Worm (Caenorhabditis elegans) whole organism, young adult: Measurements from ENCODE around the gene C45B2.6.

Experiments
- Y53G8AR.9 ChIP-seq: fragments of 200-800 bp; sonication (Bioruptor generic); conservative IDR thresholded peaks from 2 replicates; pipeline ENCODE4 v1.3.6; 2022; ENCODE audit warnings: missing genetic modification reagents, missing genetic modification characterization, missing compliant biosample characterization
- ama-1 ChIP-seq, 3 experiments: fragments of 150-350 bp in 1 of 3; sonication (generic microtip) in 2 of 3; optimal IDR thresholded peaks; 2 replicates each; lab custom pipeline; 2014 to 2018; ENCODE audit warnings: missing biosample characterization in 2 of 3, missing genetic modification characterization in 2 of 3, missing genetic modification reagents in 2 of 3
- dox-1 ChIP-seq: fragments of 200-800 bp; sonication (Bioruptor generic); IDR thresholded peaks from 2 replicates; pipeline ENCODE4 v1.3.6; 2022; ENCODE audit warnings: missing genetic modification reagents, missing genetic modification characterization, missing compliant biosample characterization
- lin-40 ChIP-seq: sonication (generic microtip); optimal IDR thresholded peaks from 2 replicates; lab custom pipeline; 2016; ENCODE audit warnings: missing genetic modification characterization, mild to moderate bottlenecking, missing compliant biosample characterization, missing genotype, missing genetic modification reagents
- tlf-1 ChIP-seq: fragments of 200-800 bp; sonication (Bioruptor generic); optimal IDR thresholded peaks from 2 replicates; lab custom pipeline; 2018; ENCODE audit warnings: mild to moderate bottlenecking, missing genetic modification characterization, missing compliant biosample characterization
- ztf-26 ChIP-seq: sonication (generic microtip); optimal IDR thresholded peaks from 2 replicates; lab custom pipeline; 2017; ENCODE audit warnings: missing genetic modification characterization, missing compliant biosample characterization

ce11 chrX:6029075-6029474, 23.6 kb upstream of the C45B2.6 start:
- TF ChIP-seq lin-40 (tag; lab: Kevin White, UChicago) (no peak), tlf-1 (GFP tag; lab: Kevin White, UChicago) (no peak), ztf-26 (tag; lab: Kevin White, UChicago) (no peak), ama-1 (optimal IDR thresholded peaks at IDR 0.05; lab: Kevin White, UChicago) (no peak), ama-1 (GFP tag; optimal IDR thresholded peaks at IDR 0.05; lab: Kevin White, UChicago) (no peak), Y53G8AR.9 (GFP tag; lab: Robert Waterston, UW) (no peak), dox-1 (GFP tag; lab: Robert Waterston, UW) (no peak)
